Fruit fly (Drosophila melanogaster) whole organism, embryonic: ENCODE measurements around the gene GABPI.
A peak's percentile ranks its signal among the peaks of the same experiment; 100 is the strongest.

Experiments
- ATbp ChIP-seq: fragments of 200-800 bp; sonication (Bioruptor generic); optimal IDR thresholded peaks from 2 replicates; lab custom pipeline; 2017; ENCODE audit warnings: missing biosample characterization, mild to moderate bottlenecking, missing genetic modification characterization, missing genetic modification reagents
- Atf3 ChIP-seq: fragments of 200-800 bp; sonication (Bioruptor generic); optimal IDR thresholded peaks from 3 replicates; lab custom pipeline; 2016; ENCODE audit warnings: missing biosample characterization, missing genetic modification characterization
- Bteb2 ChIP-seq: fragments of 200-800 bp; sonication (Bioruptor generic); optimal IDR thresholded peaks from 2 replicates; lab custom pipeline; 2016; ENCODE audit warnings: missing biosample characterization, missing genetic modification characterization
- CG10543 ChIP-seq: fragments of 200-800 bp; sonication (Bioruptor generic); optimal IDR thresholded peaks from 3 replicates; lab custom pipeline; 2017; ENCODE audit warnings: missing biosample characterization, mild to moderate bottlenecking, missing genetic modification characterization, moderate library complexity
- CG13287 ChIP-seq: fragments of 200-800 bp; sonication (Bioruptor generic); IDR thresholded peaks from 2 replicates; pipeline ENCODE4 v1.3.6; 2022; ENCODE audit warnings: missing biosample characterization, missing genetic modification characterization; ENCODE audit not compliant: partially characterized antibody
- CG14014 ChIP-seq: fragments of 200-800 bp; sonication (Bioruptor generic); IDR thresholded peaks from 2 replicates; pipeline ENCODE4 v1.3.6; 2022; ENCODE audit warnings: missing biosample characterization, missing genetic modification characterization
- CG14965 ChIP-seq: fragments of 200-800 bp; sonication (Bioruptor generic); optimal IDR thresholded peaks from 2 replicates; lab custom pipeline; 2016; ENCODE audit warnings: missing biosample characterization, missing genetic modification characterization, borderline replicate concordance
- CG1603 ChIP-seq: fragments of 200-800 bp; sonication (Bioruptor generic); optimal IDR thresholded peaks from 2 replicates; lab custom pipeline; 2019; ENCODE audit warnings: missing biosample characterization, mild to moderate bottlenecking, missing genetic modification characterization, moderate library complexity
- CG17359 ChIP-seq: fragments of 200-800 bp; sonication (Bioruptor generic); optimal IDR thresholded peaks from 3 replicates; lab custom pipeline; 2018; ENCODE audit warnings: missing biosample characterization, mild to moderate bottlenecking, missing genetic modification characterization, moderate library complexity
- CG18011 ChIP-seq: fragments of 200-800 bp; sonication (Bioruptor generic); optimal IDR thresholded peaks from 2 replicates; lab custom pipeline; 2017; ENCODE audit warnings: missing biosample characterization, missing genetic modification characterization, mild to moderate bottlenecking, moderate library complexity, missing genotype
- CG2116 ChIP-seq: fragments of 200-800 bp; sonication (Bioruptor generic); optimal IDR thresholded peaks from 3 replicates; lab custom pipeline; 2018; ENCODE audit warnings: missing biosample characterization, mild to moderate bottlenecking, missing genetic modification characterization
- CG2129 ChIP-seq: fragments of 200-800 bp; sonication (Bioruptor generic); IDR thresholded peaks from 2 replicates; pipeline ENCODE4 v1.3.6; 2022; ENCODE audit warnings: missing biosample characterization, missing genetic modification characterization; ENCODE audit not compliant: partially characterized antibody
- CG2202 ChIP-seq: fragments of 200-800 bp; sonication (Bioruptor generic); optimal IDR thresholded peaks from 2 replicates; lab custom pipeline; 2018; ENCODE audit warnings: missing biosample characterization, mild to moderate bottlenecking, missing genetic modification characterization
- CG2678 ChIP-seq: fragments of 200-800 bp; sonication (Bioruptor generic); optimal IDR thresholded peaks from 3 replicates; lab custom pipeline; 2019; ENCODE audit warnings: missing biosample characterization, mild to moderate bottlenecking, missing genetic modification characterization, moderate library complexity
- CG2889 ChIP-seq: fragments of 200-800 bp; sonication (Bioruptor generic); IDR thresholded peaks from 3 replicates; pipeline ENCODE4 v1.3.6; 2022; ENCODE audit warnings: missing biosample characterization, missing genetic modification characterization
- CG31365 ChIP-seq: fragments of 200-800 bp; sonication (Bioruptor generic); optimal IDR thresholded peaks from 2 replicates; lab custom pipeline; 2018; ENCODE audit warnings: missing biosample characterization, mild to moderate bottlenecking, missing genetic modification characterization
- CG34376 ChIP-seq: fragments of 200-800 bp; sonication (Bioruptor generic); optimal IDR thresholded peaks from 2 replicates; lab custom pipeline; 2018; ENCODE audit warnings: missing biosample characterization, mild to moderate bottlenecking, missing genetic modification characterization
- CG4854 ChIP-seq: fragments of 200-800 bp; sonication (Bioruptor generic); optimal IDR thresholded peaks from 2 replicates; lab custom pipeline; 2016; ENCODE audit warnings: missing biosample characterization, missing genetic modification characterization, inconsistent platforms
- D ChIP-seq, 2 experiments: fragments of 200-800 bp in 1 of 2; fragments of >200 bp in 1 of 2; sonication (Bioruptor generic) in 1 of 2; optimal IDR thresholded peaks; 2 replicates in 1 of 2; 3 replicates in 1 of 2; lab custom pipeline; 2017; ENCODE audit warnings: mild to moderate bottlenecking in 1 of 2, missing biosample characterization in 1 of 2, missing genetic modification characterization in 1 of 2, missing genetic modification reagents in 1 of 2
- Dfd ChIP-seq, 2 experiments: fragments of >200 bp; optimal IDR thresholded peaks; 2 replicates each; lab custom pipeline; 2017; ENCODE audit warnings: missing biosample characterization in 2 of 2, missing genetic modification characterization in 2 of 2
- Drgx ChIP-seq: fragments of 200-800 bp; sonication (Bioruptor generic); IDR thresholded peaks from 2 replicates; pipeline ENCODE4 v1.3.6; 2022; ENCODE audit warnings: missing biosample characterization, missing genetic modification characterization
- Ets97D ChIP-seq: fragments of 200-800 bp; sonication (Bioruptor generic); optimal IDR thresholded peaks from 3 replicates; lab custom pipeline; 2016; ENCODE audit warnings: missing biosample characterization, missing genetic modification characterization
- Fer3 ChIP-seq: fragments of 200-800 bp; sonication (Bioruptor generic); optimal IDR thresholded peaks from 2 replicates; lab custom pipeline; 2018; ENCODE audit warnings: missing biosample characterization, mild to moderate bottlenecking, missing genetic modification characterization, moderate library complexity
- Hr3 ChIP-seq: fragments of 200-800 bp; sonication (Bioruptor generic); optimal IDR thresholded peaks from 3 replicates; lab custom pipeline; 2016; ENCODE audit warnings: missing biosample characterization, missing genetic modification characterization
- Lpt ChIP-seq: fragments of >200 bp; optimal IDR thresholded peaks from 2 replicates; lab custom pipeline; 2018; ENCODE audit warnings: missing biosample characterization, missing genetic modification characterization
- Max ChIP-seq: fragments of 200-800 bp; sonication (Bioruptor generic); optimal IDR thresholded peaks from 2 replicates; lab custom pipeline; 2016; ENCODE audit warnings: missing biosample characterization, mild to moderate bottlenecking, missing genetic modification characterization
- Med ChIP-seq: fragments of 200-800 bp; sonication (Bioruptor generic); peaks from one replicate; lab custom pipeline; 2016; ENCODE audit warnings: missing biosample characterization, missing genetic modification characterization, mild to moderate bottlenecking, inconsistent platforms, moderate library complexity
- Oaz ChIP-seq: fragments of 200-800 bp; sonication (Bioruptor generic); IDR thresholded peaks from 2 replicates; pipeline ENCODE4 v1.3.6; 2022; ENCODE audit warnings: missing biosample characterization, missing genetic modification characterization
- Ssrp ChIP-seq: fragments of 200-800 bp; sonication (Bioruptor generic); optimal IDR thresholded peaks from 2 replicates; lab custom pipeline; 2018; ENCODE audit warnings: missing biosample characterization, mild to moderate bottlenecking, missing genetic modification characterization, moderate library complexity
- danr ChIP-seq: fragments of 200-800 bp; sonication (Bioruptor generic); IDR thresholded peaks from 2 replicates; pipeline ENCODE4 v1.3.6; 2022; ENCODE audit warnings: missing biosample characterization, missing genetic modification characterization
- eve ChIP-seq, 2 experiments: fragments of >200 bp; optimal IDR thresholded peaks; 2 replicates each; lab custom pipeline; 2017; ENCODE audit warnings: missing biosample characterization in 2 of 2, missing genetic modification characterization in 2 of 2
- ewg ChIP-seq: fragments of 200-800 bp; sonication (Bioruptor generic); optimal IDR thresholded peaks from 3 replicates; lab custom pipeline; 2017; ENCODE audit warnings: mild to moderate bottlenecking, missing biosample characterization, missing genetic modification reagents, missing genetic modification characterization
- fu2 ChIP-seq: fragments of 200-800 bp; sonication (Bioruptor generic); optimal IDR thresholded peaks from 2 replicates; lab custom pipeline; 2016; ENCODE audit warnings: missing biosample characterization, missing genetic modification characterization
- gem ChIP-seq: fragments of 200-800 bp; sonication (Bioruptor generic); optimal IDR thresholded peaks from 2 replicates; lab custom pipeline; 2019; ENCODE audit warnings: missing biosample characterization, mild to moderate bottlenecking, missing genetic modification characterization, moderate library complexity
- grau ChIP-seq: fragments of 200-800 bp; optimal IDR thresholded peaks from 3 replicates; lab custom pipeline; 2019; ENCODE audit warnings: missing biosample characterization, mild to moderate bottlenecking, missing genetic modification characterization, moderate library complexity
- gro ChIP-seq: fragments of 200-800 bp; sonication (Bioruptor generic); optimal IDR thresholded peaks from 2 replicates; lab custom pipeline; 2016; ENCODE audit warnings: missing biosample characterization, missing genetic modification characterization
- ham ChIP-seq: fragments of 200-800 bp; sonication (Bioruptor generic); IDR thresholded peaks from 2 replicates; pipeline ENCODE4 v1.3.6; 2022; ENCODE audit warnings: missing biosample characterization, missing genetic modification characterization
- her ChIP-seq: fragments of 200-800 bp; sonication (Bioruptor generic); optimal IDR thresholded peaks from 2 replicates; lab custom pipeline; 2016; ENCODE audit warnings: missing biosample characterization, missing genetic modification characterization
- ken ChIP-seq: fragments of 200-800 bp; sonication (Bioruptor generic); IDR thresholded peaks from 3 replicates; pipeline ENCODE4 v1.3.6; 2022; ENCODE audit warnings: missing biosample characterization, missing genetic modification characterization
- lmd ChIP-seq: fragments of 200-800 bp; sonication (Bioruptor generic); IDR thresholded peaks from 2 replicates; pipeline ENCODE4 v1.3.6; 2022; ENCODE audit warnings: missing biosample characterization, missing genetic modification characterization
- phol ChIP-seq: fragments of 200-800 bp; sonication (Bioruptor generic); optimal IDR thresholded peaks from 3 replicates; lab custom pipeline; 2018; ENCODE audit warnings: missing biosample characterization, mild to moderate bottlenecking, missing genetic modification characterization, moderate library complexity
- pros ChIP-seq: fragments of 200-800 bp; sonication (Bioruptor generic); optimal IDR thresholded peaks from 3 replicates; lab custom pipeline; 2019; ENCODE audit warnings: missing biosample characterization, mild to moderate bottlenecking, missing genetic modification characterization, moderate library complexity
- scrt ChIP-seq: fragments of 200-800 bp; sonication (Bioruptor generic); optimal IDR thresholded peaks from 2 replicates; lab custom pipeline; 2018; ENCODE audit warnings: missing biosample characterization, mild to moderate bottlenecking, missing genetic modification characterization, moderate library complexity
- slou ChIP-seq: fragments of 200-800 bp; sonication (Bioruptor generic); optimal IDR thresholded peaks from 3 replicates; lab custom pipeline; 2016; ENCODE audit warnings: missing biosample characterization, missing genetic modification characterization
- tap ChIP-seq: fragments of 200-800 bp; optimal IDR thresholded peaks from 3 replicates; lab custom pipeline; 2019; ENCODE audit warnings: missing biosample characterization, mild to moderate bottlenecking, missing genetic modification characterization, moderate library complexity
- tll ChIP-seq, 2 experiments: fragments of 200-800 bp in 1 of 2; fragments of >200 bp in 1 of 2; sonication (Bioruptor generic) in 1 of 2; optimal IDR thresholded peaks; 2 replicates each; lab custom pipeline; 2017 to 2019; ENCODE audit warnings: missing biosample characterization in 2 of 2, missing genetic modification characterization in 2 of 2, mild to moderate bottlenecking in 1 of 2, moderate library complexity in 1 of 2
- twi ChIP-seq: fragments of 200-800 bp; optimal IDR thresholded peaks from 2 replicates; lab custom pipeline; 2019; ENCODE audit warnings: missing biosample characterization, mild to moderate bottlenecking, missing genetic modification characterization, moderate library complexity
- vfl ChIP-seq: fragments of 200-800 bp; sonication (Bioruptor generic); optimal IDR thresholded peaks from 2 replicates; lab custom pipeline; 2016; ENCODE audit warnings: missing biosample characterization, missing genetic modification characterization
- vnd ChIP-seq: fragments of 200-800 bp; sonication (Bioruptor generic); IDR thresholded peaks from 3 replicates; pipeline ENCODE4 v1.3.6; 2022; ENCODE audit warnings: missing biosample characterization, missing genetic modification characterization; ENCODE audit not compliant: partially characterized antibody

GABPI gene

DNA sequence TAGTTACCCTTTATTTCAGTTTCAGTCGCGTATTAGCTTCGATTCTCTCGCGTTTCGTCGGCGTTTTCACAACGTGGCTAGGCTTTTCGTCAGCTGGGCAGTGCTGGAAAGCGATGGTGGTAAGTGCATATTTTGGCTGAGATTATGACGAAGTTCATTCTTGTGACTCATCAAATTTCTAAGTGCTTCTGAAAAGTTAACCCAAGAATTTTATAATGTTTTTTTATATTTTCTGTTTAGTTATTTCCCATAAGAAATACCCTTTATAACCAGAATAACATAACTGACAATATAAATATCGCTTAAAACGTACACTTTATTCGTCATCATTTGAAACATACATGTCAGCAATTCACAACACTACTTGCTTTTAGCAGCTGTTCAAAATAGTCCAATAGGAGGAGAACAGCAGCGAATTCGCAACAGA is 6.8 kb downstream of the GABPI start, which contains the start of the genes CG17260 and SerRS (continued):
- TF ChIP-seq ham (GFP tag; lab: Robert Waterston, UW): peak; percentile 77
- peak; percentile 96 for TF ChIP-seq lmd
- TF ChIP-seq D (optimal IDR thresholded peaks at IDR 0.05; lab: Kevin White, UChicago): no peak
- TF ChIP-seq D (GFP tag; optimal IDR thresholded peaks at IDR 0.05; lab: Kevin White, UChicago): peak; percentile 76
- TF ChIP-seq CG18011 (GFP tag; lab: Kevin White, UChicago): peak; percentile 84
- peak; percentile 79 for TF ChIP-seq CG2116 (GFP tag; lab: Kevin White, UChicago)
- TF ChIP-seq ken (GFP tag; lab: Robert Waterston, UW): peak; percentile 94
- TF ChIP-seq Drgx (GFP tag; lab: Robert Waterston, UW): peak; percentile 83
- TF ChIP-seq Med (GFP tag; lab: Kevin White, UChicago): peak; percentile 98
- TF ChIP-seq tap (tag; lab: Kevin White, UChicago): no peak
- peak; percentile 92 for TF ChIP-seq grau (tag; lab: Kevin White, UChicago)
- TF ChIP-seq Bteb2 (GFP tag; lab: Kevin White, UChicago): peak; percentile 93
- TF ChIP-seq CG2889 (GFP tag; lab: Robert Waterston, UW): peak; percentile 86
- TF ChIP-seq Ssrp (tag; lab: Kevin White, UChicago): peak; percentile 92
- TF ChIP-seq twi (tag; lab: Kevin White, UChicago): peak; percentile 87
- no peak for TF ChIP-seq eve (GFP tag; optimal IDR thresholded peaks at IDR 0.05; lab: Kevin White, UChicago)
- no peak for TF ChIP-seq CG14965
- TF ChIP-seq gro (GFP tag; lab: Kevin White, UChicago): peak; percentile 92
- TF ChIP-seq CG13287: peak; percentile 64
- peak; percentile 90 for TF ChIP-seq CG34376 (GFP tag; lab: Kevin White, UChicago)
- peak; percentile 70 for TF ChIP-seq her (GFP tag; lab: Kevin White, UChicago)
- TF ChIP-seq CG2129 (GFP tag; lab: Robert Waterston, UW): no peak
- peak; percentile 94 for TF ChIP-seq CG2678 (tag; lab: Kevin White, UChicago)
- TF ChIP-seq danr (GFP tag; lab: Robert Waterston, UW): peak; percentile 84
- peak; percentile 80 for TF ChIP-seq ewg (GFP tag; lab: Kevin White, UChicago)
- TF ChIP-seq phol (tag; lab: Kevin White, UChicago): peak; percentile 96
- peak; percentile 94 for TF ChIP-seq Hr3
- TF ChIP-seq CG17359 (tag; lab: Kevin White, UChicago): peak; percentile 90
- TF ChIP-seq CG14014 (GFP tag; lab: Robert Waterston, UW): peak; percentile 91
- no peak for TF ChIP-seq Lpt (GFP tag; lab: Kevin White, UChicago)
- TF ChIP-seq Oaz (GFP tag; lab: Robert Waterston, UW): peak; percentile 75
- TF ChIP-seq CG10543 (GFP tag; lab: Kevin White, UChicago): peak; percentile 91
- TF ChIP-seq pros: no peak
- TF ChIP-seq Atf3 (GFP tag; lab: Kevin White, UChicago): peak; percentile 89
- peak; percentile 81 for TF ChIP-seq CG2202 (tag; lab: Kevin White, UChicago)
- no peak for TF ChIP-seq CG31365 (tag; lab: Kevin White, UChicago)
- peak; percentile 80 for TF ChIP-seq Ets97D (GFP tag; lab: Kevin White, UChicago)
- peak; percentile 81 for TF ChIP-seq CG1603 (tag; lab: Kevin White, UChicago)
- peak; percentile 78 for TF ChIP-seq ATbp (GFP tag; lab: Kevin White, UChicago)
- peak; percentile 93 for TF ChIP-seq slou (GFP tag; lab: Kevin White, UChicago)
- TF ChIP-seq Fer3 (tag; lab: Kevin White, UChicago): peak; percentile 95
- peak in 1 of 2 experiments; percentile 28 for TF ChIP-seq Dfd (GFP tag; optimal IDR thresholded peaks at IDR 0.05; lab: Kevin White, UChicago)
- peak; percentile 87 for TF ChIP-seq CG4854
- TF ChIP-seq Max: peak; percentile 97
- peak; percentile 92 for TF ChIP-seq vfl
- peak; percentile 92 for TF ChIP-seq fu2 (GFP tag; lab: Kevin White, UChicago)
- peak; percentile 46; the same call in 1 of the 3 replicates for TF ChIP-seq vnd (GFP tag; lab: Robert Waterston, UW)
- TF ChIP-seq tll (GFP tag; optimal IDR thresholded peaks at IDR 0.05; lab: Kevin White, UChicago): peak; percentile 34 to 49
- peak; percentile 76 for TF ChIP-seq scrt (GFP tag; lab: Kevin White, UChicago)
- TF ChIP-seq gem: peak; percentile 97
